Worm (Caenorhabditis elegans): ENCODE results near the gene Y75B8A.34.

- no peak for TF ChIP-seq zfp-3 (GFP tag; conservative IDR thresholded peaks at IDR 0.05)
- TF ChIP-seq fkh-10 (GFP tag; optimal IDR thresholded peaks at IDR 0.05), result no peak
- TF ChIP-seq ceh-32 (tag; optimal IDR thresholded peaks at IDR 0.05; ENCODE audit: poor library complexity), result no peak
- TF ChIP-seq fos-1 (tag; optimal IDR thresholded peaks at IDR 0.05), result no peak
- no peak for TF ChIP-seq Y75B8A.6 (GFP tag; IDR thresholded peaks at IDR 0.05)
- no peak for TF ChIP-seq F37D6.2 (tag; optimal IDR thresholded peaks at IDR 0.05)
- no peak for TF ChIP-seq nhr-11 (tag; optimal IDR thresholded peaks at IDR 0.05)
- no peak for TF ChIP-seq nhr-76 (tag; optimal IDR thresholded peaks at IDR 0.05)
- TF ChIP-seq egl-27 (tag; optimal IDR thresholded peaks at IDR 0.05), result no peak
- TF ChIP-seq mxl-2 (GFP tag; conservative IDR thresholded peaks at IDR 0.05), result no peak
- no peak for TF ChIP-seq php-3 (GFP tag; IDR thresholded peaks at IDR 0.05)
- TF ChIP-seq zag-1 (tag; optimal IDR thresholded peaks at IDR 0.05), result no peak
- TF ChIP-seq snpc-4 (tag; optimal IDR thresholded peaks at IDR 0.05), result no peak
- TF ChIP-seq daf-12 (tag; optimal IDR thresholded peaks at IDR 0.05), result no peak
Measured at ce11 chrIII:12377198-12377662, 17.9 kb downstream of the Y75B8A.34 start, which contains the start of gene pph-4.2.

Data from whole organism, L4 larva.